Worm (Caenorhabditis elegans): ENCODE data around the gene T10F2.2.

T10F2.2 gene

ce11 chrIII:5126988-5127387 lies 38.1 kb downstream of the T10F2.2 start:
- TF ChIP-seq tbx-2 (tag; optimal IDR thresholded peaks at IDR 0.05) (peak; percentile 75), ceh-9 (tag; optimal IDR thresholded peaks at IDR 0.05) (no peak), ZK546.5 (tag; optimal IDR thresholded peaks at IDR 0.05) (no peak)

DNA sequence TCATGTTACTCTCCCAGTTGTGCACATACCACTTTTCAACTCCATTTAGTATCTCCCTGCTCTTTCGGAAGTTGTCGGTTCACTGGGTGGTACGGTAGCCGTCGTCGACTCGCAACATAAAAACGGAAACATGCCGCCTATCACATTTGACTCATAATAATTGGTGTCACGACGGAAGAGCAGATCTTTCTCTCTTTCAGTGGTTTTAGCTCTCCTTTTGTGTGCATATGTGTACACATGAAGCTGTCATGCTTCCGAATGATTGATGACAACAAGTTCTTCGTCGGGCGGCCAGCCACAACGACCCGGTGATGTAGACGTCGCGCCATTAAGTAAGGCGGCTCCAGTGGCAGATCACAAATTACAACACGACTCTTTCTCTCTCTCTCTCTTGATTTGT lies 39.4 kb downstream of the T10F2.2 start:
- no peak for TF ChIP-seq eor-1 (tag; optimal IDR thresholded peaks at IDR 0.05)
- TF ChIP-seq elt-1 (tag; optimal IDR thresholded peaks at IDR 0.05): no peak
- peak; percentile 92 for TF ChIP-seq tbx-2 (tag; optimal IDR thresholded peaks at IDR 0.05)

DNA sequence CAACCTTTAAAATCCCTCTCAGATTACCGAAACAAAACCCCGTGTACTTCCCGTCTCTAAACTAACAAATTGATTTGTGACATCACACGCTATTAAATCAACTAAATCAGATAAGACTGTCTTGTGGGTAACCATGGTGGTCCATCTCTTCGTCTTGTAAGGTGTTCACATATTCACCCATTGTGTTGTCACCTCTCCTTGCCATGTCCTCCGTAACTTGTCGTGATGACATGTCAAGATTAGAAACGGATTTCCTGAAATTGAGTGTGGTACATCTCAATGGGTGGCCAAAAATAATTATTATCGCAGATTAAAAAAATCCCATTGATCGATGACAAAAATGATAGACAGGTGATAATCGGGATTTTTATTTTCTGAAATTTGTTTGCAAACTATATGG lies 40.7 kb downstream of the T10F2.2 start:
- no peak for TF ChIP-seq ceh-28 (tag; optimal IDR thresholded peaks at IDR 0.05)
- TF ChIP-seq unc-62 (GFP tag; optimal IDR thresholded peaks at IDR 0.05): no peak
- TF ChIP-seq hmg-11 (tag; optimal IDR thresholded peaks at IDR 0.05): no peak
- TF ChIP-seq lsy-12 (tag; optimal IDR thresholded peaks at IDR 0.05): no peak
- no peak for TF ChIP-seq ztf-11 (tag; optimal IDR thresholded peaks at IDR 0.05)
- TF ChIP-seq nfya-1 (tag; optimal IDR thresholded peaks at IDR 0.05; ENCODE audit: insufficient read depth): no peak
- TF ChIP-seq aly-2 (tag; optimal IDR thresholded peaks at IDR 0.05): no peak
- TF ChIP-seq daf-12 (tag; optimal IDR thresholded peaks at IDR 0.05): no peak
- no peak for TF ChIP-seq egl-5 (tag; optimal IDR thresholded peaks at IDR 0.05)
- no peak for TF ChIP-seq elt-2 (tag; optimal IDR thresholded peaks at IDR 0.05)

DNA sequence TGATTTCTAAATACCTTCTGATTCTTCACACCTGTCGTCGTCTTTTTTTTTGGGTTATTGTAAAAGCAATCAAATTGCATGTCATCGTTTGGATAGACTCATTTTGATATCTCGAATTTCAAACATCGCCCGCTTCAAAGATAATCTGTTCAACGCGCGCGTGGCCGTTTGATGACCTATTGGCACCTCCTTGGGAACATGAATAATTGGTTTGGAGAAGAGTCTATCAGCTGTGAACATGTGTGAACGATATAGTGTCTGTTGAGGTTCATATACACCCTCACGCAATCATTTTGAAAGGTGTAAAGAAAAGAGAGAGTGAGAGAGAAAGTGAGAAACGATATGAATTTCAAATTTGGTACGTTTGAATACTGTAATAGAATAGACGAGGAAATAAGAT lies 44.5 kb downstream of the T10F2.2 start:
- TF ChIP-seq snpc-4 (tag; optimal IDR thresholded peaks at IDR 0.05) (no peak), nhr-25 (tag; optimal IDR thresholded peaks at IDR 0.05) (no peak), zag-1 (tag; optimal IDR thresholded peaks at IDR 0.05) (no peak), nhr-12 (tag; optimal IDR thresholded peaks at IDR 0.05) (no peak), nfya-1 (tag; optimal IDR thresholded peaks at IDR 0.05; ENCODE audit: insufficient read depth) (no peak), mdl-1 (tag; optimal IDR thresholded peaks at IDR 0.05) (no peak), skn-1 (tag; optimal IDR thresholded peaks at IDR 0.05) (no peak), ZK546.5 (tag; optimal IDR thresholded peaks at IDR 0.05) (no peak), ceh-9 (tag; optimal IDR thresholded peaks at IDR 0.05) (no peak), ceh-82 (tag; optimal IDR thresholded peaks at IDR 0.05) (no peak), nhr-67 (tag; optimal IDR thresholded peaks at IDR 0.05) (no peak), unc-62 (GFP tag; optimal IDR thresholded peaks at IDR 0.05) (no peak), lin-15B (tag; optimal IDR thresholded peaks at IDR 0.05) (no peak), egl-5 (tag; optimal IDR thresholded peaks at IDR 0.05) (no peak), elt-2 (tag; optimal IDR thresholded peaks at IDR 0.05) (no peak), nhr-237 (tag; optimal IDR thresholded peaks at IDR 0.05) (no peak)

ce11 chrIII:5119063-5119462 lies 46.0 kb downstream of the T10F2.2 start:
- TF ChIP-seq snpc-4 (tag; optimal IDR thresholded peaks at IDR 0.05) (no peak), nhr-25 (tag; optimal IDR thresholded peaks at IDR 0.05) (peak; percentile 39), elt-1 (tag; optimal IDR thresholded peaks at IDR 0.05) (peak; percentile 63), unc-62 (GFP tag; optimal IDR thresholded peaks at IDR 0.05) (peak; percentile 40), egl-27 (tag; optimal IDR thresholded peaks at IDR 0.05) (no peak), jun-1 (tag; optimal IDR thresholded peaks at IDR 0.05) (no peak), hmg-11 (tag; optimal IDR thresholded peaks at IDR 0.05) (no peak), egl-5 (tag; optimal IDR thresholded peaks at IDR 0.05) (no peak)

Measured in whole organism, L3 larva.